Worm (Caenorhabditis elegans) whole organism, L2 larva: Measurements from ENCODE around the gene srh-246.

Experiments
- C34F6.9 ChIP-seq: fragments of 150-350 bp; optimal IDR thresholded peaks from 2 replicates; lab custom pipeline; 2014; ENCODE audit warnings: missing biosample characterization, missing genetic modification characterization
- F13H6.1 ChIP-seq: sonication (generic microtip); optimal IDR thresholded peaks from 2 replicates; lab custom pipeline; 2016; ENCODE audit warnings: missing genetic modification characterization, missing compliant biosample characterization
- R02D3.7 ChIP-seq: fragments of 150-350 bp; optimal IDR thresholded peaks from 2 replicates; lab custom pipeline; 2014; ENCODE audit warnings: missing biosample characterization, missing genetic modification characterization
- Y55F3AM.14 ChIP-seq: fragments of 200-800 bp; sonication (Bioruptor generic); optimal IDR thresholded peaks from 2 replicates; lab custom pipeline; 2018; ENCODE audit warnings: mild to moderate bottlenecking, missing genetic modification characterization, missing compliant biosample characterization
- alr-1 ChIP-seq: fragments of 150-350 bp; optimal IDR thresholded peaks from 2 replicates; lab custom pipeline; 2014; ENCODE audit warnings: missing biosample characterization, missing genetic modification characterization
- aly-2 ChIP-seq: fragments of 150-350 bp; optimal IDR thresholded peaks from 2 replicates; lab custom pipeline; 2014; ENCODE audit warnings: missing biosample characterization, missing genetic modification characterization
- ama-1 ChIP-seq: fragments of 150-350 bp; optimal IDR thresholded peaks from 2 replicates; lab custom pipeline; 2018; ENCODE audit warnings: inconsistent platforms
- blmp-1 ChIP-seq: sonication (generic microtip); optimal IDR thresholded peaks from 2 replicates; lab custom pipeline; 2017; ENCODE audit warnings: missing genetic modification characterization, mild to moderate bottlenecking, missing compliant biosample characterization, antibody characterized with exemption, moderate library complexity; ENCODE audit not compliant: insufficient read depth
- ceh-16 ChIP-seq: fragments of 150-350 bp; optimal IDR thresholded peaks from 2 replicates; lab custom pipeline; 2014; ENCODE audit warnings: missing biosample characterization, missing genetic modification characterization
- ceh-82 ChIP-seq: fragments of 150-350 bp; optimal IDR thresholded peaks from 2 replicates; lab custom pipeline; 2014; ENCODE audit warnings: missing biosample characterization, missing genetic modification characterization
- crh-2 ChIP-seq: sonication (generic microtip); optimal IDR thresholded peaks from 2 replicates; lab custom pipeline; 2017; ENCODE audit warnings: missing biosample characterization, missing genetic modification characterization
- dmd-4 ChIP-seq: sonication (generic microtip); optimal IDR thresholded peaks from 2 replicates; lab custom pipeline; 2017; ENCODE audit warnings: missing biosample characterization, missing genetic modification characterization
- egl-27 ChIP-seq: sonication (generic microtip); optimal IDR thresholded peaks from 3 replicates; lab custom pipeline; 2017; ENCODE audit warnings: missing biosample characterization, missing genetic modification reagents, missing genetic modification characterization
- elt-3 ChIP-seq: sonication (generic microtip); optimal IDR thresholded peaks from 2 replicates; lab custom pipeline; 2017; ENCODE audit warnings: missing biosample characterization, missing genetic modification characterization
- fos-1 ChIP-seq: fragments of 150-350 bp; optimal IDR thresholded peaks from 2 replicates; lab custom pipeline; 2014; ENCODE audit warnings: missing biosample characterization, missing genetic modification characterization
- gmeb-1 ChIP-seq: fragments of 150-350 bp; optimal IDR thresholded peaks from 2 replicates; lab custom pipeline; 2014; ENCODE audit warnings: missing biosample characterization, missing genetic modification characterization
- lin-11 ChIP-seq: fragments of 150-350 bp; sonication (generic microtip); optimal IDR thresholded peaks from 2 replicates; lab custom pipeline; 2014; ENCODE audit warnings: missing biosample characterization, missing genetic modification characterization, inconsistent platforms, mixed read lengths
- lin-13 ChIP-seq: fragments of 150-350 bp; optimal IDR thresholded peaks from 2 replicates; lab custom pipeline; 2014; ENCODE audit warnings: missing biosample characterization, missing genetic modification reagents, missing genetic modification characterization
- lin-39 ChIP-seq: fragments of 150-350 bp; optimal IDR thresholded peaks from 2 replicates; lab custom pipeline; 2014; ENCODE audit warnings: missing biosample characterization, missing genetic modification reagents, missing genetic modification characterization
- lsy-2 ChIP-seq, 2 experiments: fragments of 150-350 bp in 1 of 2; sonication (generic microtip) in 1 of 2; optimal IDR thresholded peaks; 2 replicates each; lab custom pipeline; 2014 to 2017; ENCODE audit warnings: missing biosample characterization in 2 of 2, missing genetic modification characterization in 2 of 2
- mab-5 ChIP-seq: fragments of 150-350 bp; optimal IDR thresholded peaks from 2 replicates; lab custom pipeline; 2014; ENCODE audit warnings: missing biosample characterization, missing genetic modification characterization
- mbf-1 ChIP-seq: sonication (generic microtip); optimal IDR thresholded peaks from 2 replicates; lab custom pipeline; 2017; ENCODE audit warnings: missing biosample characterization, missing genetic modification characterization
- mdl-1 ChIP-seq, 2 experiments: fragments of 150-350 bp in 1 of 2; sonication (generic microtip) in 1 of 2; optimal IDR thresholded peaks; 2 replicates each; lab custom pipeline; 2017; ENCODE audit warnings: missing biosample characterization in 2 of 2, missing genetic modification characterization in 2 of 2
- nhr-11 ChIP-seq: fragments of 150-350 bp; optimal IDR thresholded peaks from 2 replicates; lab custom pipeline; 2014; ENCODE audit warnings: missing biosample characterization, missing genetic modification characterization
- nhr-12 ChIP-seq: fragments of 150-350 bp; optimal IDR thresholded peaks from 2 replicates; lab custom pipeline; 2014; ENCODE audit warnings: missing biosample characterization, missing genetic modification characterization
- nhr-129 ChIP-seq: fragments of 150-350 bp; optimal IDR thresholded peaks from 2 replicates; lab custom pipeline; 2014; ENCODE audit warnings: missing biosample characterization, missing genetic modification characterization
- nhr-21 ChIP-seq: fragments of 150-350 bp; optimal IDR thresholded peaks from 2 replicates; lab custom pipeline; 2014; ENCODE audit warnings: missing biosample characterization, missing genetic modification characterization
- nhr-23 ChIP-seq: fragments of 150-350 bp; optimal IDR thresholded peaks from 2 replicates; lab custom pipeline; 2014; ENCODE audit warnings: missing biosample characterization, missing genetic modification reagents, missing genetic modification characterization
- nhr-237 ChIP-seq: fragments of 150-350 bp; optimal IDR thresholded peaks from 2 replicates; lab custom pipeline; 2014; ENCODE audit warnings: missing biosample characterization, missing genetic modification characterization
- nhr-25 ChIP-seq: fragments of 150-350 bp; sonication (generic microtip); optimal IDR thresholded peaks from 3 replicates; lab custom pipeline; 2014; ENCODE audit warnings: missing biosample characterization, missing genetic modification characterization
- nhr-6 ChIP-seq: fragments of 150-350 bp; optimal IDR thresholded peaks from 2 replicates; lab custom pipeline; 2014; ENCODE audit warnings: missing biosample characterization, missing genetic modification characterization
- nhr-77 ChIP-seq: fragments of 150-350 bp; optimal IDR thresholded peaks from 2 replicates; lab custom pipeline; 2014; ENCODE audit warnings: missing biosample characterization, missing genetic modification characterization
- peb-1 ChIP-seq: fragments of 150-350 bp; optimal IDR thresholded peaks from 2 replicates; lab custom pipeline; 2014; ENCODE audit warnings: missing biosample characterization, missing genetic modification characterization
- skn-1 ChIP-seq: sonication (generic microtip); optimal IDR thresholded peaks from 2 replicates; lab custom pipeline; 2017; ENCODE audit warnings: missing biosample characterization, missing genetic modification characterization
- sma-3 ChIP-seq: sonication (generic microtip); optimal IDR thresholded peaks from 2 replicates; lab custom pipeline; 2016; ENCODE audit warnings: missing genetic modification reagents, missing genetic modification characterization, missing compliant biosample characterization
- sma-9 ChIP-seq, 2 experiments: fragments of 150-350 bp in 1 of 2; sonication (generic microtip) in 1 of 2; optimal IDR thresholded peaks; 2 replicates each; lab custom pipeline; 2014 to 2016; ENCODE audit warnings: missing genetic modification characterization in 2 of 2, mild to moderate bottlenecking in 1 of 2, missing biosample characterization in 1 of 2, missing compliant biosample characterization in 1 of 2, missing genetic modification reagents in 1 of 2, moderate library complexity in 1 of 2
- unc-39 ChIP-seq: fragments of 150-350 bp; optimal IDR thresholded peaks from 2 replicates; lab custom pipeline; 2014; ENCODE audit warnings: missing biosample characterization, missing genetic modification characterization
- unc-62 ChIP-seq: fragments of 150-350 bp; optimal IDR thresholded peaks from 2 replicates; lab custom pipeline; 2014; ENCODE audit warnings: missing biosample characterization, missing genetic modification reagents, missing genetic modification characterization
- zag-1 ChIP-seq: fragments of 150-350 bp; optimal IDR thresholded peaks from 2 replicates; lab custom pipeline; 2014; ENCODE audit warnings: missing biosample characterization, missing genetic modification characterization
- ztf-1 ChIP-seq: fragments of 200-800 bp; sonication (Bioruptor generic); conservative IDR thresholded peaks from 2 replicates; pipeline ENCODE4 v1.3.6; 2022; ENCODE audit warnings: missing genetic modification characterization, missing compliant biosample characterization
- ztf-11 ChIP-seq: sonication (generic microtip); optimal IDR thresholded peaks from 2 replicates; lab custom pipeline; 2017; ENCODE audit warnings: missing biosample characterization, missing genetic modification characterization
- ztf-4 ChIP-seq: fragments of 150-350 bp; optimal IDR thresholded peaks from 2 replicates; lab custom pipeline; 2014; ENCODE audit warnings: missing biosample characterization, missing genetic modification characterization

Gene srh-246

DNA sequence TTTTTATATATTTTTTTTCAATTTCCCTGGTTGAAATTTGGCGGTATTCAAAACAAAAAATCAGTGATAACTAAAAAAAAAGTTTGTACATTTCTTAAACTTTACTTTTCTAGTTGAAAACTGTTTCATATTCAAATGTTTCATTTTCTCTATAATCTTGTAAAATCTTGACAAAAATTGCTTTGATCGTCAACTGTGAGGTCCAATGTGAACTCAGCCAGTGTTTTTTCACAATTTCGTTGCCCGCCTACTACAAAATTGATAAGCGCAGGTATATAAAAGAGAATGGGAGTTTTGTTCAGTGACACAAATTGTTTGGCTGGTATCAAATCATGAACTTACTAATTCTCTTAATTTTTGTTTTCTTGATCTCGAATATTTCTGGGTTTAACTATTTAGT is 10.7 kb downstream of the srh-246 start, which contains the start of gene ugt-42:
Gene ugt-42, plus strand, starts transcription at position 301 of the 400 bp plus-strand sequence.
- TF ChIP-seq zag-1 (tag; lab: Kevin White, UChicago): no peak
- no peak for TF ChIP-seq elt-3
- no peak for TF ChIP-seq nhr-77
- TF ChIP-seq ceh-16 (tag; lab: Kevin White, UChicago): no peak
- TF ChIP-seq nhr-21 (tag; lab: Kevin White, UChicago): no peak
- no peak for TF ChIP-seq nhr-6
- TF ChIP-seq ztf-4 (tag; lab: Kevin White, UChicago): no peak
- TF ChIP-seq aly-2 (tag; lab: Kevin White, UChicago): no peak
- no peak for TF ChIP-seq R02D3.7
- no peak for TF ChIP-seq ztf-1 (GFP tag; lab: Robert Waterston, UW)

DNA sequence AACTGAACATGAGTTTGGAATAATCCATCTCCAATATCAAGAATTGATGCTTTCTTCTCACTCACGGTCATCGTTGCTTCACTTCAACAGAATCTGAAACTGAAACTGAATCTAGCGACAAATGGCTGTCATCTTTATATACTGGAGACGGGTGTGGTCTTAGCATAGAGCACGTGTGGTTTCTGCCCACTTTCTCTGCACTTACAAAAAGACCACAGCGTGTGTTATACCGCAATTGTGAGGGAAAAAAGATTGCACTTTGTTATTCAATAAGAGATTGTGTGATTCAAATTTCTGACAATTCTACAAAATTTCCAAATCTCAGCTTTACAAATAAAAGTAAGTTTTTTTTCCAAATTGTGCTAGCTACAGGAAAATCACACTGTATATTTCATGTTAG is 11.4 kb downstream of the srh-246 start, which contains the start of gene F48G7.12:
Gene F48G7.12, minus strand, starts transcription at position 101 of the 400 bp plus-strand sequence.
- TF ChIP-seq elt-3 (no peak), R02D3.7 (no peak), ama-1 (lab: Kevin White, UChicago) (no peak), ceh-16 (tag; lab: Kevin White, UChicago) (no peak), alr-1 (tag; lab: Kevin White, UChicago) (no peak), peb-1 (no peak), mab-5 (tag; lab: Kevin White, UChicago) (no peak), nhr-23 (tag; lab: Kevin White, UChicago) (no peak), ceh-82 (tag; lab: Kevin White, UChicago) (no peak), ztf-4 (tag; lab: Kevin White, UChicago) (no peak), mdl-1 (tag; optimal IDR thresholded peaks at IDR 0.05; lab: Kevin White, UChicago) (no peak), Y55F3AM.14 (GFP tag; lab: Kevin White, UChicago) (no peak), egl-27 (tag; lab: Kevin White, UChicago) (no peak), nhr-12 (tag; lab: Kevin White, UChicago) (no peak), mbf-1 (no peak), zag-1 (tag; lab: Kevin White, UChicago) (no peak), crh-2 (tag; lab: Kevin White, UChicago) (no peak)

DNA sequence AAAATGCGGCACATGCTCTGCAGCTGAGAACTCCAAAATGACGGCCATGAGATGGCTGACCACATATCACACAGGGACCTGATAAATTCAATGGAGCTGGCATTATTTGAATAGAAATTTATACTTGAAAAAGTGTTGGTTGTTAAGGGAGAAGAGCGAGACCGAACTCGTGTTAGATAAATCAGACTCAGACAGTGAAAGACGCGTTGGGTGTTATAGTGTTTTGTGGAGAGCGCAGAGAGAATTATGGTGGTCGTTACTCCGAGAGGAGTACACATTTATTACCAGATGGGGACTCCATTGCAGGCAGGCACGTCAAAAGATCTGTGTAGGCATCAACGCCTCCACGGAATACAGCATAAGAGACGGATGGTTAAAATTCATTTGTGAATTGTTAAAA is 14.8 kb downstream of the srh-246 start, which contains the start of gene nhr-190:
Gene nhr-190, minus strand, starts transcription at position 175 of the 400 bp plus-strand sequence.
- no peak for TF ChIP-seq lin-13 (GFP tag; lab: Kevin White, UChicago)
- TF ChIP-seq lin-39 (tag; lab: Kevin White, UChicago): no peak
- no peak for TF ChIP-seq fos-1
- peak; percentile 35 for TF ChIP-seq nhr-129 (tag; lab: Kevin White, UChicago)
- TF ChIP-seq nhr-25: no peak
- TF ChIP-seq ceh-16 (tag; lab: Kevin White, UChicago): no peak
- no peak for TF ChIP-seq nhr-12 (tag; lab: Kevin White, UChicago)
- no peak for TF ChIP-seq unc-39 (tag; lab: Kevin White, UChicago)
- peak; percentile 32 for TF ChIP-seq C34F6.9 (tag; lab: Kevin White, UChicago)
- TF ChIP-seq sma-3 (GFP tag; lab: Kevin White, UChicago): no peak
- no peak for TF ChIP-seq skn-1 (tag; lab: Kevin White, UChicago)
- TF ChIP-seq ztf-11 (tag; lab: Kevin White, UChicago): no peak
- no peak for TF ChIP-seq nhr-11 (tag; lab: Kevin White, UChicago)
- no peak for TF ChIP-seq dmd-4 (tag; lab: Kevin White, UChicago)
- TF ChIP-seq sma-9 (GFP tag; optimal IDR thresholded peaks at IDR 0.05; lab: Kevin White, UChicago): peak; percentile 12
- TF ChIP-seq sma-9 (tag; optimal IDR thresholded peaks at IDR 0.05; lab: Kevin White, UChicago): no peak
- TF ChIP-seq, all 48 proteins: peak for 3

DNA sequence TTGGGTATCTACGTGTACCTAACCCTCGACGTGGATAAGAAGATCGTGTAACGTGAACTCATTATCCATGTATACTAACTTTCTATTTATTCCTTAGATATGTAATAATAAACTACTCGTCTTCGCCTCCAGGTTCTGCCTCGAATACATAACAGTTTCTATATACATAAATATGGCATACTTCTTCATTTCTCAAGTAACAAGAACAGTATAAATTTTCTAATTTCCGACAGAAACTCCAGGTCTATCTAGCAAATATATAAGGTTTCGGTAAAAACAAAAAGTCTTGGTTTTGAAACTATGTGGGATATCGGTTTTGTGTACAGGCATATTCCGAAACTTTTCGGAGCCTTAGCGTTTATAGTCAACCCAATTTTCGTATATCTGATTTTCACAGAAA is 19.2 kb downstream of the srh-246 start, which contains the start of gene srj-37:
Gene srj-37, plus strand, starts transcription at position 301 of the 400 bp plus-strand sequence.
- TF ChIP-seq mab-5 (tag; lab: Kevin White, UChicago) (no peak), gmeb-1 (tag; lab: Kevin White, UChicago) (no peak), blmp-1 (tag; lab: Kevin White, UChicago) (no peak), lin-11 (tag; lab: Kevin White, UChicago) (no peak), lin-39 (tag; lab: Kevin White, UChicago) (no peak), elt-3 (no peak), unc-62 (GFP tag; lab: Kevin White, UChicago) (no peak), zag-1 (tag; lab: Kevin White, UChicago) (no peak), unc-39 (tag; lab: Kevin White, UChicago) (no peak), aly-2 (tag; lab: Kevin White, UChicago) (no peak), nhr-12 (tag; lab: Kevin White, UChicago) (no peak), lsy-2 (tag; optimal IDR thresholded peaks at IDR 0.05; lab: Kevin White, UChicago) (no peak), F13H6.1 (tag; lab: Kevin White, UChicago) (no peak), R02D3.7 (no peak), mdl-1 (tag; optimal IDR thresholded peaks at IDR 0.05; lab: Kevin White, UChicago) (no peak), nhr-237 (tag; lab: Kevin White, UChicago) (no peak)
